Fruit fly (Drosophila melanogaster) S2 (cell line): ENCODE data around the gene CG6118.

Experiments used
- CG8478 ChIP-seq: fragments of >200 bp; optimal IDR thresholded peaks from 2 replicates; lab custom pipeline; 2018
- CTCF ChIP-seq, 2 experiments: fragments of >200 bp; optimal IDR thresholded peaks; 2 replicates each; lab custom pipeline; 2018

DNA sequence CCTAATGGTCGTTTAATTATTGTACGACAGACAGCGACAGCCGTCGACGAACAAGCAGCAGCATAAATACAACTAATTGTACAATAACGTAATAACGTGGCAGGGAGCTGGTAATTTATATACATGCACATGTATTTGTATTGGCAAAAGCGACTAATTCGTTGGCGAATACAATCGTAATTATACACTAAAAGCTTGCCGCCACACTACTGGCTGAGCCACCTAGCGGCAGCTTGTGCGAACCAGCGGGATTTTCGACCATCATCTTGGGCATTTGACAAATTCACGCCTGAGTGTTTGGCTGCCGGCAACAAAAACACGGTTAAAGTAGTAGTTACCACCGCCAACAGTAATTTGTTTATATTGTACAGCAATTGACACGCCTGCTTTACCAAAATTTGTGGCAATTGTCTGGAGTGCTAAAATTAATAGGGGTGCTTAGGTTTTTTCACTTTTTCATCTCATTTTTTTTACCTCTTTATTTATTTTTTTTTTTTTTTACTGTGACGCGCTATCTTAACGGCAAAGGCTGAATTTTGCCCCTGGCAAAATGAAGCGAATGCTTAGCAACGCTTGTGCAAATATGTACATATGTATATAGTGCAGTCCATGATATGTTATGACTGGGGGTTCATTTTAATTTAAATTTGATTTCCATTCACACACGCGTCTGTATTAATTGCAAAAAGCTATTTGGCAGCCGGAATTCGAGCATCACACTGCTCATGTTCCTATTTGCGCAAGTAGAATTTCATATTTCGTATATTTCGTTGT, 33.6 kb upstream of the CG6118 start:
- TF ChIP-seq CG8478 (lab: Kevin White, UChicago) = no peak
- TF ChIP-seq CTCF (optimal IDR thresholded peaks at IDR 0.05; lab: Kevin White, UChicago) = peak; percentile 45 to 63
